Worm (Caenorhabditis elegans) whole organism, L2 larva: ENCODE results near the gene Y105C5B.19.

ENCODE experiments used
- Y55F3AM.14 ChIP-seq: fragments of 200-800 bp; sonication (Bioruptor generic); optimal IDR thresholded peaks from 2 replicates; lab custom pipeline; 2018; ENCODE audit warnings: mild to moderate bottlenecking, missing genetic modification characterization, missing compliant biosample characterization
- ZK546.5 ChIP-seq: sonication (generic microtip); optimal IDR thresholded peaks from 2 replicates; lab custom pipeline; 2017; ENCODE audit warnings: missing biosample characterization, missing genetic modification characterization
- aly-2 ChIP-seq: fragments of 150-350 bp; optimal IDR thresholded peaks from 2 replicates; lab custom pipeline; 2014; ENCODE audit warnings: missing biosample characterization, missing genetic modification characterization
- ama-1 ChIP-seq: fragments of 150-350 bp; optimal IDR thresholded peaks from 2 replicates; lab custom pipeline; 2018; ENCODE audit warnings: inconsistent platforms
- ceh-16 ChIP-seq: fragments of 150-350 bp; optimal IDR thresholded peaks from 2 replicates; lab custom pipeline; 2014; ENCODE audit warnings: missing biosample characterization, missing genetic modification characterization
- ceh-82 ChIP-seq: fragments of 150-350 bp; optimal IDR thresholded peaks from 2 replicates; lab custom pipeline; 2014; ENCODE audit warnings: missing biosample characterization, missing genetic modification characterization
- crh-2 ChIP-seq: sonication (generic microtip); optimal IDR thresholded peaks from 2 replicates; lab custom pipeline; 2017; ENCODE audit warnings: missing biosample characterization, missing genetic modification characterization
- egl-27 ChIP-seq: sonication (generic microtip); optimal IDR thresholded peaks from 3 replicates; lab custom pipeline; 2017; ENCODE audit warnings: missing biosample characterization, missing genetic modification reagents, missing genetic modification characterization
- fos-1 ChIP-seq: fragments of 150-350 bp; optimal IDR thresholded peaks from 2 replicates; lab custom pipeline; 2014; ENCODE audit warnings: missing biosample characterization, missing genetic modification characterization
- gmeb-1 ChIP-seq: fragments of 150-350 bp; optimal IDR thresholded peaks from 2 replicates; lab custom pipeline; 2014; ENCODE audit warnings: missing biosample characterization, missing genetic modification characterization
- lin-13 ChIP-seq: fragments of 150-350 bp; optimal IDR thresholded peaks from 2 replicates; lab custom pipeline; 2014; ENCODE audit warnings: missing biosample characterization, missing genetic modification reagents, missing genetic modification characterization
- lin-39 ChIP-seq: fragments of 150-350 bp; optimal IDR thresholded peaks from 2 replicates; lab custom pipeline; 2014; ENCODE audit warnings: missing biosample characterization, missing genetic modification reagents, missing genetic modification characterization
- lsy-2 ChIP-seq, 2 experiments: fragments of 150-350 bp in 1 of 2; sonication (generic microtip) in 1 of 2; optimal IDR thresholded peaks; 2 replicates each; lab custom pipeline; 2014 to 2017; ENCODE audit warnings: missing biosample characterization in 2 of 2, missing genetic modification characterization in 2 of 2
- mab-5 ChIP-seq: fragments of 150-350 bp; optimal IDR thresholded peaks from 2 replicates; lab custom pipeline; 2014; ENCODE audit warnings: missing biosample characterization, missing genetic modification characterization
- mbf-1 ChIP-seq: sonication (generic microtip); optimal IDR thresholded peaks from 2 replicates; lab custom pipeline; 2017; ENCODE audit warnings: missing biosample characterization, missing genetic modification characterization
- mdl-1 ChIP-seq, 2 experiments: fragments of 150-350 bp in 1 of 2; sonication (generic microtip) in 1 of 2; optimal IDR thresholded peaks; 2 replicates each; lab custom pipeline; 2017; ENCODE audit warnings: missing biosample characterization in 2 of 2, missing genetic modification characterization in 2 of 2
- nhr-11 ChIP-seq: fragments of 150-350 bp; optimal IDR thresholded peaks from 2 replicates; lab custom pipeline; 2014; ENCODE audit warnings: missing biosample characterization, missing genetic modification characterization
- nhr-12 ChIP-seq: fragments of 150-350 bp; optimal IDR thresholded peaks from 2 replicates; lab custom pipeline; 2014; ENCODE audit warnings: missing biosample characterization, missing genetic modification characterization
- nhr-129 ChIP-seq: fragments of 150-350 bp; optimal IDR thresholded peaks from 2 replicates; lab custom pipeline; 2014; ENCODE audit warnings: missing biosample characterization, missing genetic modification characterization
- nhr-21 ChIP-seq: fragments of 150-350 bp; optimal IDR thresholded peaks from 2 replicates; lab custom pipeline; 2014; ENCODE audit warnings: missing biosample characterization, missing genetic modification characterization
- nhr-23 ChIP-seq: fragments of 150-350 bp; optimal IDR thresholded peaks from 2 replicates; lab custom pipeline; 2014; ENCODE audit warnings: missing biosample characterization, missing genetic modification reagents, missing genetic modification characterization
- nhr-237 ChIP-seq: fragments of 150-350 bp; optimal IDR thresholded peaks from 2 replicates; lab custom pipeline; 2014; ENCODE audit warnings: missing biosample characterization, missing genetic modification characterization
- nhr-6 ChIP-seq: fragments of 150-350 bp; optimal IDR thresholded peaks from 2 replicates; lab custom pipeline; 2014; ENCODE audit warnings: missing biosample characterization, missing genetic modification characterization
- nhr-77 ChIP-seq: fragments of 150-350 bp; optimal IDR thresholded peaks from 2 replicates; lab custom pipeline; 2014; ENCODE audit warnings: missing biosample characterization, missing genetic modification characterization
- peb-1 ChIP-seq: fragments of 150-350 bp; optimal IDR thresholded peaks from 2 replicates; lab custom pipeline; 2014; ENCODE audit warnings: missing biosample characterization, missing genetic modification characterization
- skn-1 ChIP-seq: sonication (generic microtip); optimal IDR thresholded peaks from 2 replicates; lab custom pipeline; 2017; ENCODE audit warnings: missing biosample characterization, missing genetic modification characterization
- sma-3 ChIP-seq: sonication (generic microtip); optimal IDR thresholded peaks from 2 replicates; lab custom pipeline; 2016; ENCODE audit warnings: missing genetic modification reagents, missing genetic modification characterization, missing compliant biosample characterization
- sma-9 ChIP-seq, 2 experiments: fragments of 150-350 bp in 1 of 2; sonication (generic microtip) in 1 of 2; optimal IDR thresholded peaks; 2 replicates each; lab custom pipeline; 2014 to 2016; ENCODE audit warnings: missing genetic modification characterization in 2 of 2, mild to moderate bottlenecking in 1 of 2, missing biosample characterization in 1 of 2, missing compliant biosample characterization in 1 of 2, missing genetic modification reagents in 1 of 2, moderate library complexity in 1 of 2
- snpc-4 ChIP-seq: fragments of 150-350 bp; optimal IDR thresholded peaks from 2 replicates; lab custom pipeline; 2014; ENCODE audit warnings: missing biosample characterization, missing genetic modification characterization
- zag-1 ChIP-seq: fragments of 150-350 bp; optimal IDR thresholded peaks from 2 replicates; lab custom pipeline; 2014; ENCODE audit warnings: missing biosample characterization, missing genetic modification characterization
- ztf-1 ChIP-seq: fragments of 200-800 bp; sonication (Bioruptor generic); conservative IDR thresholded peaks from 2 replicates; pipeline ENCODE4 v1.3.6; 2022; ENCODE audit warnings: missing genetic modification characterization, missing compliant biosample characterization
- ztf-4 ChIP-seq: fragments of 150-350 bp; optimal IDR thresholded peaks from 2 replicates; lab custom pipeline; 2014; ENCODE audit warnings: missing biosample characterization, missing genetic modification characterization

Gene Y105C5B.19

DNA sequence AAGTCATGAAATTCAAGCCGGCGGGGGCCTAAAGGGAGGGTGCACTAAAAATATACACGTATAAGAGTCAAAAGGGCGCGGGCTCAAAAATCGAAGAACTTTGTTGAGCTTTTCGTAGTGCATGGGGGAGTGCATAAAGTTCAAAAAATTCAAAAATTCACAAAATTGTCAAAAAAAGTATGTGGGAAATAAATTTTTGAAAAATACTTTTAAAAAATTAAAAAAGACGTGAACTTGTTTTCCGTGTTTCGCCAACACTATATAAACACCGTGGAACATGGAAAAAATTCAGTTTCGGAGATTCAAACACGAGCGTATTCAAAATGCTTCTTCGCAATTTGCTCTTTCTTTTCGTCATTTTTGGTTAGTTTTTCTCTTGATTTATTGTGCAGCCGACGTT, 21.0 kb downstream of the Y105C5B.19 start, which contains the start of gene Y105C5B.17:
TSS of gene Y105C5B.17 (plus strand) at position 301 of the 400 bp plus-strand sequence.
- TF ChIP-seq Y55F3AM.14 (no peak), nhr-129 (tag; lab: Kevin White, UChicago) (no peak), nhr-6 (tag; lab: Kevin White, UChicago) (no peak), mbf-1 (tag; lab: Kevin White, UChicago) (no peak), nhr-12 (no peak), ceh-82 (tag; lab: Kevin White, UChicago) (no peak), egl-27 (tag; lab: Kevin White, UChicago) (no peak), gmeb-1 (tag; lab: Kevin White, UChicago) (no peak), mdl-1 (tag; optimal IDR thresholded peaks at IDR 0.05; lab: Kevin White, UChicago) (no peak), sma-9 (GFP tag; optimal IDR thresholded peaks at IDR 0.05; lab: Kevin White, UChicago) (no peak), sma-9 (tag; optimal IDR thresholded peaks at IDR 0.05; lab: Kevin White, UChicago) (no peak), peb-1 (tag; lab: Kevin White, UChicago) (no peak), fos-1 (tag; lab: Kevin White, UChicago) (no peak), ama-1 (no peak)

DNA sequence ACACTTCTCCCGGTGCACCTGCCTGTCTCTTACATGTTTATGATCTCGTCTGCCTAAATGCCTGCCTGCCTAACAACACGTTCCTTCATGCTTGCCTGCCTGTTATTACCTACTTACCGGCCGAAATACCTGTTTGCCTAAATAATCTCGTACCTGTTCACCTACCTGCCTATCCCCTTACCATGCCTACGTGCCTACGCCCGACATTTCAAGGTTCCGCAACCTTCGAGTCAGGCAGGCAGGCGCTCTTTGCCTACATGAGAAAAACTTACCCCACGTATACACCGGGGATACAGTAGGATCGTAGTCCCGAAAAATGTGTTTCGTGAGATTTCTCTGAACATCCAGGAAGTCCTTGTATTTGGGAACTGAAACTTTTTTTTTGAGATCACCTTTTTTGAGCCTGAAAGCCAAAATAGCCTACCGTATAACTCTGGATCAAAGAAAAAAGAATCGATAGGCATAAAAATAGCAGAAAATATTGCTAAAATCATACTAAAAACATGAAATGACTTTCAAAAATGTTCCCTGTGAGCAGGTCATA, 21.5 kb downstream of the Y105C5B.19 start, which contains the start of gene lgc-19:
TSS of gene lgc-19 (minus strand) at position 494 of the 544 bp plus-strand sequence.
- TF ChIP-seq nhr-11 (tag; lab: Kevin White, UChicago) (no peak), crh-2 (tag; lab: Kevin White, UChicago) (no peak), lin-39 (tag; lab: Kevin White, UChicago) (no peak), sma-9 (GFP tag; optimal IDR thresholded peaks at IDR 0.05; lab: Kevin White, UChicago) (no peak), sma-9 (tag; optimal IDR thresholded peaks at IDR 0.05; lab: Kevin White, UChicago) (no peak), ama-1 (no peak), mdl-1 (tag; optimal IDR thresholded peaks at IDR 0.05; lab: Kevin White, UChicago) (no peak), nhr-23 (tag; lab: Kevin White, UChicago) (no peak)

DNA sequence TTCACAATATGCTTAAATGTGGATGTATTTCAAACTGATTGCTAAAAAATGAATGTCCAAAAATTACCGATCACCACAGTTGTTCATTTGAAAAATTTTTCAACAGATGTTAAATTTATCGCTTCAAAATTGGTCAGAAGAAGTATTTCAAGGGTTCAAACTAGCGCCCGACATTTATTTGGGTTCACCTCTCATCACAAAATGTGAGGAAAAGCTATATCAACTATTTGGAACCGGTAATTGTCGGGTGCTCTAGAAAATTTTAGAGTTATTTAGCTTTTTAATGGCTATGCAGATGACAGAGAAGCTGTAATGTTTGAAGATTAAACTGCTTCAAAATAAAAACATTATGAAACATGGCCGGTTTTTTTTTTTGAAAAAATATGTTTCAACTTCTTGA, 22.7 kb downstream of the Y105C5B.19 start:
- TF ChIP-seq ztf-4 (tag; lab: Kevin White, UChicago) (no peak), zag-1 (tag; lab: Kevin White, UChicago) (no peak), ztf-1 (GFP tag; lab: Robert Waterston, UW) (no peak), nhr-6 (tag; lab: Kevin White, UChicago) (no peak), Y55F3AM.14 (no peak), lin-13 (GFP tag; lab: Kevin White, UChicago) (no peak), ZK546.5 (tag; lab: Kevin White, UChicago) (no peak), skn-1 (tag; lab: Kevin White, UChicago) (no peak), mab-5 (tag; lab: Kevin White, UChicago) (no peak)

DNA sequence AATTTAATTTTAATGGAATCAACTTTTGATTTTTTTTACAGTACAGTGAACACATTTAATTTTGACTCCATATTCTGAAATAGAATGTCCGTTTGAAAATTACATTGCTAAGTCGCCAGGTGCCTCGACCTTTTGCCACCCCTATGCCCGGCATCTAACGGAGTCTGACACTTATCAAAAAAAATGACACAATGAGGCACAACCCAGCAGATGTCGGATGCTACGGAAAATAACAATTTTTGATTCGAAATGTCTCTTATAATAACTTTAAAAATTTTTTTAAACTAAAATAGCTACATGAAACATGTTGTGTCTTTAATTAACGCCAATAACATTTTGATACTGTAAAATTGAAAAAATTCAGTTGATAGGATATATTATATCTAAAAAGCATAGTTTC, 28.4 kb downstream of the Y105C5B.19 start:
- no peak for TF ChIP-seq zag-1 (tag; lab: Kevin White, UChicago)
- no peak for TF ChIP-seq aly-2

DNA sequence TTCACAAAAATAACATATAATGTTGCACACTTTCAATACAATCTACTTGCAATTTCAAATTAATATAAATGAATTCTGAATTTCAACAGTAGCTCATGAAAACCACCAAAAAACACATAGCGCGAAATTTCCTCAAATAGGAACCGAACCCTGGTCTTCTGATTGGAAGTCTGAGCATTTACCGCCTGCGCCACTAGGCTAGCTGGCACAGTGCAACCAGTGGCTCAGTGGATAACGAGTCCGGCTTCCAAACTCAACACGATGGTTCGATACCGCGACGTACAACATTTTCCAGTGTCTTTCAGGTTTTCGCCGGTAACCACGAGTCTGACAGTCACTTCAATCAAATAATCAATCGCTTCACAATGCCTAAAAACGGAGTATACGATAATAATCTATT, 30.1 kb downstream of the Y105C5B.19 start:
- TF ChIP-seq nhr-77 (tag; lab: Kevin White, UChicago) (no peak), ZK546.5 (tag; lab: Kevin White, UChicago) (no peak), mbf-1 (tag; lab: Kevin White, UChicago) (no peak), ceh-16 (tag; lab: Kevin White, UChicago) (no peak), snpc-4 (tag; lab: Kevin White, UChicago) (no peak), aly-2 (no peak), sma-3 (GFP tag; lab: Kevin White, UChicago) (no peak), zag-1 (tag; lab: Kevin White, UChicago) (no peak), nhr-6 (tag; lab: Kevin White, UChicago) (no peak), nhr-12 (no peak), nhr-21 (tag; lab: Kevin White, UChicago) (no peak), lsy-2 (tag; optimal IDR thresholded peaks at IDR 0.05; lab: Kevin White, UChicago) (no peak), nhr-237 (tag; lab: Kevin White, UChicago) (no peak), nhr-129 (tag; lab: Kevin White, UChicago) (no peak)
- TF ChIP-seq, all 48 proteins: peak for 0
